Worm (Caenorhabditis elegans) whole organism, L4/young adult: ENCODE data around the gene C34E10.10.

Source experiments
- W03F9.2 ChIP-seq: fragments of 150-350 bp; optimal IDR thresholded peaks from 2 replicates; lab custom pipeline; 2014; ENCODE audit warnings: missing biosample characterization, missing genetic modification characterization
- dao-5 ChIP-seq: sonication (generic microtip); optimal IDR thresholded peaks from 2 replicates; lab custom pipeline; 2016; ENCODE audit warnings: missing genotype, missing genetic modification characterization, moderate library complexity, missing compliant biosample characterization
- him-1 ChIP-seq: sonication (generic microtip); optimal IDR thresholded peaks from 2 replicates; lab custom pipeline; 2016; ENCODE audit warnings: missing genotype, missing genetic modification reagents, missing genetic modification characterization, missing compliant biosample characterization

ce11 chrIII:5214162-5214561, 13.5 kb downstream of the C34E10.10 start:
- no peak for TF ChIP-seq him-1 (tag; lab: Kevin White, UChicago)
- TF ChIP-seq dao-5: no peak
- TF ChIP-seq W03F9.2 (tag; lab: Kevin White, UChicago): no peak
